Worm (Caenorhabditis elegans): ENCODE measurements around the gene K04B12.2.

Gene K04B12.2

DNA sequence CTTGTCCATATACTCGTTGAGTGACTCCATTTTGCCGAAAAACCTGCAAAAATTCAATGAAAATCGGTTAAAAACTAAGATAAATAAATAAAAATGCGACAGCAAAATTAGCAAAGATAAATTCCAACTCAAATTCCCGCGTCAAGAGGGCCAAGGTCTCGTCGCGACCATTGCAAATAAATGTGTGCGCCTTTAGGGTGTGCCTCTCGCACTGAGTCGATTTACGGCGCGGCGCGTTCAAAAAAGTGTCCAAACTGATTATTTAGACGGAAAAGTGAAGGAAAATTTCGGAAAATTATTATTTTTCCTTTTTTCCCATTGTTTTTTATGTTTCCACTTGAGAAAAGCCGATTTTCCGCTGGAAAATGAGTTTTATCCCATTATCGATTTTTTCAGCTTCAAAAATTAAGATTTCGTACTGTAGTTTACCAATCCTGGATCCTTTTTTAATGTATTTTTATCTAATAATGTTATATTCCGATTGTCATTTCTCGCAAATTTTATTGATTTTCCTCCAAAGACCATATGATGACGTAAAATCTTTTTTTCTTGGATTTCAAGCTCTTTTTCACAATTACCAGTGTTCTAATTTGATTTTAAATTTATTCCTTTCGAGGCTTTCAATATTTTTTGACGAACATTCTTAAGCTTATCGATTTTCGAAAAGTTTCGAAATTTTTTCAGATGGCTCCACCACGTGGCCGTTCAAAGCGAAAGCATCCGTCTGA is 47.6 kb downstream of the K04B12.2 start, which contains the start of the genes kbp-3 and nurf-1:
kbp-3 (minus strand) TSS at position 43 of the 728 bp plus-strand sequence.
nurf-1 (plus strand) TSS at position 678 of the 728 bp plus-strand sequence.
- TF ChIP-seq ztf-23 (GFP tag; IDR thresholded peaks at IDR 0.05) (no peak), flt-1 (GFP tag; IDR thresholded peaks at IDR 0.05) (no peak), med-1 (GFP tag; optimal IDR thresholded peaks at IDR 0.05; ENCODE audit: insufficient read depth) (no peak), T22C8.4 (GFP tag; IDR thresholded peaks at IDR 0.05) (peak; percentile 54; the same call in 1 of the 2 replicates)

ce11 chrII:14388213-14388612 is 49.6 kb downstream of the K04B12.2 start, which contains the start of gene F26H11.8:
F26H11.8 (plus strand) TSS chrII:14388513.
- TF ChIP-seq klf-2 (GFP tag; conservative IDR thresholded peaks at IDR 0.05) = no peak
